3 fruit fly cellular contexts compared by ENCODE assay signal in genomic region chr3L:11196860-11197259, dm6.
TF ChIP-seq lines count a peak whose summit lies in the region.

No protein-coding gene starts in this region.

- TF ChIP-seq CTCF in whole organism, embryonic (GFP tag; optimal IDR thresholded peaks at IDR 0.05; lab: Kevin White, UChicago), result no peak

TF ChIP-seq in whole organism, embryonic, 481 proteins besides CTCF, POLR2A, EP300 and RAD21:
- no peak for TF ChIP-seq CG11696 (GFP tag; IDR thresholded peaks at IDR 0.05; lab: Robert Waterston, UW)
- peak; percentile 64 for TF ChIP-seq onecut (GFP tag; IDR thresholded peaks at IDR 0.05; lab: Robert Waterston, UW)
- no peak for TF ChIP-seq esg (GFP tag; conservative IDR thresholded peaks at IDR 0.05; lab: Robert Waterston, UW)
- peak; percentile 27 to 68 for TF ChIP-seq Trl (optimal IDR thresholded peaks at IDR 0.05; lab: Kevin White, UChicago)
- no peak for TF ChIP-seq Trl (GFP tag; optimal IDR thresholded peaks at IDR 0.05; lab: Kevin White, UChicago)
- no peak for TF ChIP-seq mld (GFP tag; IDR thresholded peaks at IDR 0.05; lab: Robert Waterston, UW; ENCODE audit: partially characterized antibody)
- no peak for TF ChIP-seq p53 (GFP tag; optimal IDR thresholded peaks at IDR 0.05; lab: Kevin White, UChicago)
- peak; percentile 38 for TF ChIP-seq cg (GFP tag; optimal IDR thresholded peaks at IDR 0.05; lab: Kevin White, UChicago)
- TF ChIP-seq CG12155 (GFP tag; optimal IDR thresholded peaks at IDR 0.05; lab: Kevin White, UChicago), result no peak
- TF ChIP-seq CG6654 (GFP tag; optimal IDR thresholded peaks at IDR 0.05; lab: Kevin White, UChicago), result no peak
- TF ChIP-seq sens (GFP tag; lab: Kevin White, UChicago), result peak; percentile 47
- no peak for TF ChIP-seq zf30C (GFP tag; optimal IDR thresholded peaks at IDR 0.05; lab: Kevin White, UChicago)
- TF ChIP-seq CG1832 (GFP tag; optimal IDR thresholded peaks at IDR 0.05; lab: Kevin White, UChicago), result peak; percentile 29
- no peak for TF ChIP-seq ind (GFP tag; optimal IDR thresholded peaks at IDR 0.05; lab: Kevin White, UChicago)
- peak in 1 of 2 experiments; percentile 6 for TF ChIP-seq Dfd (GFP tag; optimal IDR thresholded peaks at IDR 0.05; lab: Kevin White, UChicago)
- TF ChIP-seq CG31388 (GFP tag; optimal IDR thresholded peaks at IDR 0.05; lab: Kevin White, UChicago), result no peak
- TF ChIP-seq CG4360 (GFP tag; IDR thresholded peaks at IDR 0.05; lab: Robert Waterston, UW), result peak; percentile 4; the same call in 1 of the 2 replicates

TF ChIP-seq in whole organism, prepupa, 60 proteins besides CTCF, POLR2A, EP300 and RAD21:
- TF ChIP-seq Eip78C (GFP tag; lab: Kevin White, UChicago) (peak; percentile 34), CG10631 (GFP tag; optimal IDR thresholded peaks at IDR 0.05; lab: Kevin White, UChicago) (no peak)

TF ChIP-seq in whole organism, wandering third instar larva, 38 proteins besides CTCF, POLR2A, EP300 and RAD21:
- TF ChIP-seq Vsx2 (GFP tag; optimal IDR thresholded peaks at IDR 0.05; lab: Kevin White, UChicago; ENCODE audit: partially characterized antibody), result no peak
- TF ChIP-seq Dfd (GFP tag; optimal IDR thresholded peaks at IDR 0.05; lab: Kevin White, UChicago), result peak; percentile 10
TF ChIP-seq in whole organism, wandering third instar larva: peak in this region for 1.
